Worm (Caenorhabditis elegans) whole organism, late embryonic: ENCODE data around the gene F17C8.3.

Experiments
- K09A11.1 ChIP-seq: sonication (generic microtip); optimal IDR thresholded peaks from 2 replicates; lab custom pipeline; 2017; ENCODE audit warnings: antibody characterized with exemption, mild to moderate bottlenecking, missing genetic modification characterization, missing compliant biosample characterization; ENCODE audit not compliant: insufficient read depth
- ama-1 ChIP-seq: fragments of 150-350 bp; optimal IDR thresholded peaks from 2 replicates; lab custom pipeline; 2014
- ceh-24 ChIP-seq: sonication (generic microtip); optimal IDR thresholded peaks from 2 replicates; lab custom pipeline; 2016; ENCODE audit warnings: mild to moderate bottlenecking, missing genetic modification characterization, missing compliant biosample characterization
- hlh-30 ChIP-seq: sonication (generic microtip); optimal IDR thresholded peaks from 2 replicates; lab custom pipeline; 2017; ENCODE audit warnings: antibody characterized with exemption, missing genetic modification characterization, missing compliant biosample characterization; ENCODE audit not compliant: insufficient read depth
- nhr-11 ChIP-seq: fragments of 150-350 bp; optimal IDR thresholded peaks from 2 replicates; lab custom pipeline; 2014; ENCODE audit warnings: missing biosample characterization, missing genetic modification characterization
- pag-3 ChIP-seq: sonication (generic microtip); optimal IDR thresholded peaks from 2 replicates; lab custom pipeline; 2016; ENCODE audit warnings: missing compliant biosample characterization, missing genetic modification characterization, borderline replicate concordance
- ref-2 ChIP-seq: sonication (generic microtip); optimal IDR thresholded peaks from 2 replicates; lab custom pipeline; 2016; ENCODE audit warnings: missing genetic modification characterization, missing compliant biosample characterization

DNA sequence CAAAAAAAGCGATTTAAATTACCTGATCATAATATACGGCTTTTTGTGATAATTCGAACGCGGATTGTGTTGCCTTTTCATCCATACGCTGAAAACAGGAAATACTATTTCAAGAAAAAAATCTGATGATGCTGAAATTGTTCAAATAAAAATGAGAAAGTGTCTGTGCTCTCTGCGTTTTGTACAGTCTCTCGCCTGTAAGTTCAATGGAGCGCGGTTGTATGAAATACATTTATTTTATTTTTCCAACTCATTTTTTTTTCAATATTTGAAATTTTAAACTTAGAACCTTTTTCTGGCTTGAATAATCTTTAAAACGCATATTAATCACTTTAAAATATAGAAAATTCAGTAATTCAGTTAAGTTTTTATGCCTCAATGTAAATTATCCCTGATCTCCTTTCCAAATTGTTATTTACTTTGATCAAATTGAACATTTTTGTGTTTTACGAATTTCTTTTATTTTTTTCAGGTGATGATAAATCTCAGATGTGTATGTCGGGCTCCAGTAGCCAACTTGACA, 27.7 kb upstream of the F17C8.3 start, which contains the start of the genes clp-2 and mrpl-16:
- TF ChIP-seq K09A11.1 (tag; lab: Kevin White, UChicago) (no peak), ref-2 (tag; lab: Kevin White, UChicago) (no peak), ceh-24 (no peak), nhr-11 (tag; lab: Kevin White, UChicago) (no peak), hlh-30 (no peak), pag-3 (no peak), ama-1 (no peak)
